Worm (Caenorhabditis elegans): ENCODE measurements around the gene brap-2.
A peak's percentile ranks its signal among the peaks of the same experiment; 100 is the strongest.
"Not testable (repeated sequence)": the region's sequence is repeated elsewhere in the genome, so short reads cannot be mapped to it uniquely, and the experiment has no call there.

The brap-2 gene

ce11 chrII:5353642-5354041 is 39.3 kb downstream of the brap-2 start:
- TF ChIP-seq sem-4 (tag; optimal IDR thresholded peaks at IDR 0.05): no peak
- peak; percentile 22 for TF ChIP-seq sma-3 (GFP tag; optimal IDR thresholded peaks at IDR 0.05)
- TF ChIP-seq unc-55 (GFP tag; optimal IDR thresholded peaks at IDR 0.05): no peak
- no peak for TF ChIP-seq nhr-11 (tag; optimal IDR thresholded peaks at IDR 0.05)
- no peak for TF ChIP-seq dmd-4 (tag; optimal IDR thresholded peaks at IDR 0.05)
- no peak for TF ChIP-seq nhr-23 (tag; optimal IDR thresholded peaks at IDR 0.05)
- TF ChIP-seq snpc-4 (tag; optimal IDR thresholded peaks at IDR 0.05): no peak
- TF ChIP-seq F13H6.1 (tag; optimal IDR thresholded peaks at IDR 0.05): no peak
- no peak for TF ChIP-seq unc-39 (tag; optimal IDR thresholded peaks at IDR 0.05)
- TF ChIP-seq lsy-2 (tag; optimal IDR thresholded peaks at IDR 0.05): peak in 1 of 2 experiments; percentile 22
- no peak for TF ChIP-seq nhr-25 (tag; optimal IDR thresholded peaks at IDR 0.05)
- TF ChIP-seq alr-1 (tag; optimal IDR thresholded peaks at IDR 0.05): no peak
- TF ChIP-seq ztf-4 (tag; optimal IDR thresholded peaks at IDR 0.05): no peak
- no peak for TF ChIP-seq fos-1 (tag; optimal IDR thresholded peaks at IDR 0.05)
- no peak for TF ChIP-seq gmeb-1 (tag; optimal IDR thresholded peaks at IDR 0.05)
- TF ChIP-seq ama-1 (optimal IDR thresholded peaks at IDR 0.05): no peak
- TF ChIP-seq sma-9 (GFP tag; optimal IDR thresholded peaks at IDR 0.05): peak; percentile 17
- TF ChIP-seq sma-9 (tag; optimal IDR thresholded peaks at IDR 0.05): no peak
- no peak for TF ChIP-seq egl-27 (tag; optimal IDR thresholded peaks at IDR 0.05)
- no peak for TF ChIP-seq R02D3.7 (tag; optimal IDR thresholded peaks at IDR 0.05)
- no peak for TF ChIP-seq crh-2 (tag; optimal IDR thresholded peaks at IDR 0.05)
- TF ChIP-seq ZK546.5 (tag; optimal IDR thresholded peaks at IDR 0.05): no peak
- TF ChIP-seq skn-1 (tag; optimal IDR thresholded peaks at IDR 0.05): no peak
- peak; percentile 25 for TF ChIP-seq Y55F3AM.14 (GFP tag; optimal IDR thresholded peaks at IDR 0.05)
- no peak for TF ChIP-seq elt-3 (tag; optimal IDR thresholded peaks at IDR 0.05)
- TF ChIP-seq lin-39 (tag; optimal IDR thresholded peaks at IDR 0.05): no peak
- TF ChIP-seq ceh-82 (tag; optimal IDR thresholded peaks at IDR 0.05): no peak
- no peak for TF ChIP-seq nhr-129 (tag; optimal IDR thresholded peaks at IDR 0.05)
- no peak for TF ChIP-seq aly-2 (tag; optimal IDR thresholded peaks at IDR 0.05)

- TF ChIP-seq nhr-11 (tag; optimal IDR thresholded peaks at IDR 0.05): no peak
- no peak for TF ChIP-seq snpc-4 (tag; optimal IDR thresholded peaks at IDR 0.05)
- no peak for TF ChIP-seq sma-3 (GFP tag; optimal IDR thresholded peaks at IDR 0.05)
- no peak for TF ChIP-seq nhr-12 (tag; optimal IDR thresholded peaks at IDR 0.05)
- TF ChIP-seq nhr-6 (tag; optimal IDR thresholded peaks at IDR 0.05): no peak
- TF ChIP-seq sma-9 (GFP tag; optimal IDR thresholded peaks at IDR 0.05): no peak
- TF ChIP-seq sma-9 (tag; optimal IDR thresholded peaks at IDR 0.05): no peak
- TF ChIP-seq nhr-237 (tag; optimal IDR thresholded peaks at IDR 0.05): no peak
- no peak for TF ChIP-seq gmeb-1 (tag; optimal IDR thresholded peaks at IDR 0.05)
These were observed 41.2 kb downstream of the brap-2 start, which contains the start of gene F09E5.7 for ce11 chrII:5351799-5352198. TSS of gene F09E5.7 (plus strand) at chrII:5352099.

- TF ChIP-seq unc-39, skn-1, ceh-16 (tag; optimal IDR thresholded peaks at IDR 0.05): not testable (repeated sequence)
These were observed 42.6 kb downstream of the brap-2 start, which contains the start of gene F09E5.8 for ce11 chrII:5350357-5350756. TSS of gene F09E5.8 (plus strand) at chrII:5350669.

ce11 chrII:5346350-5346749 is 46.6 kb downstream of the brap-2 start:
- TF ChIP-seq mab-5 (tag; optimal IDR thresholded peaks at IDR 0.05) (peak; percentile 27), nhr-25 (tag; optimal IDR thresholded peaks at IDR 0.05) (peak; percentile 31), sma-3 (GFP tag; optimal IDR thresholded peaks at IDR 0.05) (peak; percentile 55), gmeb-1 (tag; optimal IDR thresholded peaks at IDR 0.05) (peak; percentile 94), crh-2 (tag; optimal IDR thresholded peaks at IDR 0.05) (peak; percentile 50), nhr-129 (tag; optimal IDR thresholded peaks at IDR 0.05) (peak; percentile 69), snpc-4 (tag; optimal IDR thresholded peaks at IDR 0.05) (peak; percentile 23), lin-13 (GFP tag; optimal IDR thresholded peaks at IDR 0.05) (peak; percentile 82), F13H6.1 (tag; optimal IDR thresholded peaks at IDR 0.05) (peak; percentile 54), C34F6.9 (tag; optimal IDR thresholded peaks at IDR 0.05) (peak; percentile 64), sma-9 (GFP tag; optimal IDR thresholded peaks at IDR 0.05) (peak; percentile 46), lsy-2 (tag; optimal IDR thresholded peaks at IDR 0.05) (peak; percentile 53 to 77), unc-55 (GFP tag; optimal IDR thresholded peaks at IDR 0.05) (peak; percentile 65), nhr-21 (tag; optimal IDR thresholded peaks at IDR 0.05) (peak; percentile 37)
- not testable (repeated sequence) for TF ChIP-seq sma-9 (tag; optimal IDR thresholded peaks at IDR 0.05)

Measured in whole organism, L2 larva.